Worm (Caenorhabditis elegans): ENCODE results near the gene F16B12.1.

F16B12.1 gene

DNA sequence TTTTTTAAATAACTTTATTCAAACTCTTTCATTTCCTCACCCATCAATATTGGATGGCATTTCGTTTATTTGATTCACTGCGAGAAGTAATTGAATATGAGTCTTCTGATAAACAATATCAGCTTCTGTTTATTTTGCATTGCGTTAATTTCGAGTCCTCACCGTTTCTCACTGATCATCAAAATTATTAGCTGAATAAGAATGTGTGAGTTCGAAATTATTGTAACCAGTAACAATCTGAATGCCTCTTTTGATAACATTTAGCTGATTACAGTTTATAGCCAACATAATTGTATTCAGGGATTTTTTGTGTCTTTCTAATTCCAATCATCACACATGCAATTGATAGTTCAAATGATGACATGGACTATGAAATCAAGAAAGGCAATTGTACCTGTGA lies at the start of gene F16B12.1:
Gene F16B12.1 (plus strand): TSS at position 301 of the 400 bp plus-strand sequence.
- TF ChIP-seq tbx-11 (GFP tag; IDR thresholded peaks at IDR 0.05) (no peak), B0310.2 (tag; optimal IDR thresholded peaks at IDR 0.05) (no peak), tra-4 (tag; optimal IDR thresholded peaks at IDR 0.05) (no peak), flt-1 (GFP tag; IDR thresholded peaks at IDR 0.05) (no peak), scrt-1 (GFP tag; IDR thresholded peaks at IDR 0.05) (no peak), F13C5.2 (tag; optimal IDR thresholded peaks at IDR 0.05) (no peak), ama-1 (optimal IDR thresholded peaks at IDR 0.05) (no peak), hnd-1 (tag; optimal IDR thresholded peaks at IDR 0.05) (no peak), tbx-37 (GFP tag; conservative IDR thresholded peaks at IDR 0.05) (no peak)

ce11 chrX:14039293-14039692 lies 46.0 kb upstream of the F16B12.1 start:
- TF ChIP-seq scrt-1 (GFP tag; IDR thresholded peaks at IDR 0.05) (no peak), sea-1 (GFP tag; conservative IDR thresholded peaks at IDR 0.05) (no peak), B0310.2 (tag; optimal IDR thresholded peaks at IDR 0.05) (no peak), ceh-13 (GFP tag; optimal IDR thresholded peaks at IDR 0.05) (no peak)

- TF ChIP-seq ama-1 (optimal IDR thresholded peaks at IDR 0.05) (no peak), scrt-1 (GFP tag; IDR thresholded peaks at IDR 0.05) (no peak), flt-1 (GFP tag; IDR thresholded peaks at IDR 0.05) (no peak), tbx-37 (GFP tag; conservative IDR thresholded peaks at IDR 0.05) (no peak), tra-4 (tag; optimal IDR thresholded peaks at IDR 0.05) (no peak), sea-1 (GFP tag; conservative IDR thresholded peaks at IDR 0.05) (no peak), tbx-11 (GFP tag; IDR thresholded peaks at IDR 0.05) (no peak), pes-1 (GFP tag; IDR thresholded peaks at IDR 0.05) (no peak), hmg-4 (GFP tag; optimal IDR thresholded peaks at IDR 0.05) (no peak), ceh-13 (GFP tag; optimal IDR thresholded peaks at IDR 0.05) (no peak), ceh-36 (tag; optimal IDR thresholded peaks at IDR 0.05) (no peak), ets-7 (tag; optimal IDR thresholded peaks at IDR 0.05) (no peak), hmbx-1 (tag; optimal IDR thresholded peaks at IDR 0.05) (no peak), B0310.2 (tag; optimal IDR thresholded peaks at IDR 0.05) (no peak), F13C5.2 (tag; optimal IDR thresholded peaks at IDR 0.05) (no peak)
Measured at ce11 chrX:14044362-14044761, 40.9 kb upstream of the F16B12.1 start.

DNA sequence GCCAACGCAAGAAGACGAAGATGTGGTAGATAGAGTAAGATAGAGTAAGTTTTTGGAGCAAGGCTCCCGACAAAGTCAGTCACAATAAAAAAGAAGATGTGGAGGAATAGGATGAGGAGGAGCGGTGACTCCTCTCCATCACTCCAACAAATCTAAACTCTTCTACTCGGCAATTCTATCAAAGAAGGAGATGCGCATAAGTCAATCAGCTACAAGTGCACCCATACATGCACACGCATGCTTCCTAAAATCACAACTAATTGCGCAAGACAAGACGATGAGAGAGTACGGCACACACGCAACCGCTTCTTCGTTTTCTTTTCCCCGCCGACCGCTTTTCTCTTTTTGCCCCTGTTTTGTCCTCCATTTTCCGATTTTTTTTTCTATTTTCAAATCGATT lies 37.7 kb upstream of the F16B12.1 start:
- no peak for TF ChIP-seq ama-1 (optimal IDR thresholded peaks at IDR 0.05)

ce11 chrX:14049235-14049634 lies 36.1 kb upstream of the F16B12.1 start, which contains the start of gene dyc-1:
TSS of gene dyc-1 (plus strand) at chrX:14049535.
- TF ChIP-seq F13C5.2 (tag; optimal IDR thresholded peaks at IDR 0.05) (no peak), ceh-36 (tag; optimal IDR thresholded peaks at IDR 0.05) (no peak), ets-7 (tag; optimal IDR thresholded peaks at IDR 0.05) (no peak), scrt-1 (GFP tag; IDR thresholded peaks at IDR 0.05) (no peak), hnd-1 (tag; optimal IDR thresholded peaks at IDR 0.05) (no peak), tbx-37 (GFP tag; conservative IDR thresholded peaks at IDR 0.05) (no peak), tra-4 (tag; optimal IDR thresholded peaks at IDR 0.05) (no peak), ceh-13 (GFP tag; optimal IDR thresholded peaks at IDR 0.05) (no peak), aly-1 (tag; optimal IDR thresholded peaks at IDR 0.05) (no peak), pes-1 (GFP tag; IDR thresholded peaks at IDR 0.05) (no peak), sea-1 (GFP tag; conservative IDR thresholded peaks at IDR 0.05) (no peak), tbx-11 (GFP tag; IDR thresholded peaks at IDR 0.05) (no peak), ama-1 (optimal IDR thresholded peaks at IDR 0.05) (no peak), B0310.2 (tag; optimal IDR thresholded peaks at IDR 0.05) (no peak), hmbx-1 (tag; optimal IDR thresholded peaks at IDR 0.05) (no peak), flt-1 (GFP tag; IDR thresholded peaks at IDR 0.05) (no peak), hmg-4 (GFP tag; optimal IDR thresholded peaks at IDR 0.05) (no peak)

DNA sequence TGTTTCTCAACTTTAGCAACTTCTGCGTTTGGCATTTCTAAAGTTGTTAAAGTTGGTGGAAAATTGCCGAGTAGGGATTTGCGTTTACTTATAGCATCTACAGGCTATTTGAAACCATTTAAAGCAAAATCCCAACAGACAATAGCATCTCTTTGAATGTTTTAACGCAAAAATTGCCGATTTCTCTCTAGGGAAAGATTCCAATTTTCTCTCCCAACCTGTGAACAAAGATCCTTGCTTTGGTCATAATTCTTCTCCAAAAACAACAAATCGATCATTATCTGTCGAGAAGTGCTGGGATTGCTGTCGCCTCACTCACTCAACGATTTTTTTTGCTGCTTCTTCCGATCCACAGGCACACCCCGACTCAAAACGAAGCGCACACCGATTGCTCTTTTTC lies 31.6 kb upstream of the F16B12.1 start:
- TF ChIP-seq sea-1 (GFP tag; conservative IDR thresholded peaks at IDR 0.05) = no peak
- TF ChIP-seq ceh-36 (tag; optimal IDR thresholded peaks at IDR 0.05) = no peak
- TF ChIP-seq tbx-37 (GFP tag; conservative IDR thresholded peaks at IDR 0.05) = no peak
- no peak for TF ChIP-seq B0310.2 (tag; optimal IDR thresholded peaks at IDR 0.05)
- TF ChIP-seq hmbx-1 (tag; optimal IDR thresholded peaks at IDR 0.05) = no peak
- TF ChIP-seq pes-1 (GFP tag; IDR thresholded peaks at IDR 0.05) = no peak
- TF ChIP-seq flt-1 (GFP tag; IDR thresholded peaks at IDR 0.05) = no peak
- TF ChIP-seq ets-7 (tag; optimal IDR thresholded peaks at IDR 0.05) = no peak
- no peak for TF ChIP-seq hmg-4 (GFP tag; optimal IDR thresholded peaks at IDR 0.05)
- TF ChIP-seq ceh-13 (GFP tag; optimal IDR thresholded peaks at IDR 0.05) = no peak
- TF ChIP-seq aly-1 (tag; optimal IDR thresholded peaks at IDR 0.05) = no peak
- no peak for TF ChIP-seq ama-1 (optimal IDR thresholded peaks at IDR 0.05)
- no peak for TF ChIP-seq F13C5.2 (tag; optimal IDR thresholded peaks at IDR 0.05)
- TF ChIP-seq tra-4 (tag; optimal IDR thresholded peaks at IDR 0.05) = no peak
- no peak for TF ChIP-seq scrt-1 (GFP tag; IDR thresholded peaks at IDR 0.05)
- no peak for TF ChIP-seq hnd-1 (tag; optimal IDR thresholded peaks at IDR 0.05)
- no peak for TF ChIP-seq tbx-11 (GFP tag; IDR thresholded peaks at IDR 0.05)

DNA sequence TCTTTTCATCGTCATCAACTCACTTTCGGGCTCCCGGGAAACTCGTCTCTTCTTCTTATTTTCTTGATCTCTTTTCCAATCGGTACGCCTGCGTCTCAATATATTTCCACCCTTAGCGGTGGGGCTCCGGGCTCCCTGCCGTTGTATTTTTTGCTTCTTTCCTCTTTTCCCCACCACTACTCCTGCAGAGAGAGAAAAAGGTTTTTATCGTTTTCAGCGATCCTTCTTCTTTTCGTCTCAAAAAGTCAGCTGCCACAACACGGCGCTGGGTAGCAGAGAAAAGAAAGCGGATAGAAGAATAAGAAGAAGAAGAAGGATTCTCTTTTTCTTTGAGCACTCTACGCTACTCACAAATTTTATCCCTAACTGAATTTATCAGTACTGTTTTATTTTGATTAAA lies 30.5 kb upstream of the F16B12.1 start:
- TF ChIP-seq F13C5.2 (tag; optimal IDR thresholded peaks at IDR 0.05) (no peak), pes-1 (GFP tag; IDR thresholded peaks at IDR 0.05) (0 out of 2 replicates have a peak, but pooled peaks have one; percentile 26)

ce11 chrX:14055715-14056114 lies 29.6 kb upstream of the F16B12.1 start:
- TF ChIP-seq aly-1 (tag; optimal IDR thresholded peaks at IDR 0.05) = no peak
- TF ChIP-seq hnd-1 (tag; optimal IDR thresholded peaks at IDR 0.05) = no peak
- no peak for TF ChIP-seq pes-1 (GFP tag; IDR thresholded peaks at IDR 0.05)
- TF ChIP-seq sea-1 (GFP tag; conservative IDR thresholded peaks at IDR 0.05) = no peak
- no peak for TF ChIP-seq ets-7 (tag; optimal IDR thresholded peaks at IDR 0.05)
- no peak for TF ChIP-seq ama-1 (optimal IDR thresholded peaks at IDR 0.05)
- no peak for TF ChIP-seq hmg-4 (GFP tag; optimal IDR thresholded peaks at IDR 0.05)
- TF ChIP-seq scrt-1 (GFP tag; IDR thresholded peaks at IDR 0.05) = no peak
- no peak for TF ChIP-seq ceh-36 (tag; optimal IDR thresholded peaks at IDR 0.05)
